Worm (Caenorhabditis elegans) whole organism, L1 larva: Measurements from ENCODE around the gene F09F7.6.

Experiments
- C04F5.9 ChIP-seq: sonication (generic microtip); optimal IDR thresholded peaks from 2 replicates; lab custom pipeline; 2016; ENCODE audit warnings: missing genetic modification characterization, missing compliant biosample characterization
- C16A3.4 ChIP-seq: fragments of 150-350 bp; optimal IDR thresholded peaks from 2 replicates; lab custom pipeline; 2014; ENCODE audit warnings: missing biosample characterization, missing genetic modification characterization
- F16B12.6 ChIP-seq: fragments of 150-350 bp; optimal IDR thresholded peaks from 2 replicates; lab custom pipeline; 2014; ENCODE audit warnings: missing biosample characterization, missing genetic modification characterization
- aha-1 ChIP-seq: fragments of 150-350 bp; optimal IDR thresholded peaks from 2 replicates; lab custom pipeline; 2014; ENCODE audit warnings: missing biosample characterization, missing genetic modification characterization
- alr-1 ChIP-seq: fragments of 200-800 bp; sonication (Bioruptor generic); optimal IDR thresholded peaks from 2 replicates; lab custom pipeline; 2018; ENCODE audit warnings: borderline replicate concordance, mild to moderate bottlenecking, missing genetic modification characterization, missing compliant biosample characterization
- ceh-90 ChIP-seq: sonication (generic microtip); optimal IDR thresholded peaks from 2 replicates; lab custom pipeline; 2016; ENCODE audit warnings: missing genetic modification characterization, missing compliant biosample characterization
- ces-1 ChIP-seq: fragments of 150-350 bp; optimal IDR thresholded peaks from 2 replicates; lab custom pipeline; 2014; ENCODE audit warnings: missing biosample characterization, missing genetic modification reagents, missing genetic modification characterization
- dpl-1 ChIP-seq, 3 experiments: fragments of 150-350 bp in 2 of 3; sonication (generic microtip) in 1 of 3; optimal IDR thresholded peaks; 2 replicates each; lab custom pipeline; 2014 to 2017; ENCODE audit warnings: missing biosample characterization in 3 of 3, missing genetic modification characterization in 3 of 3, missing genetic modification reagents in 3 of 3
- dsc-1 ChIP-seq: sonication (generic microtip); optimal IDR thresholded peaks from 2 replicates; lab custom pipeline; 2016; ENCODE audit warnings: mild to moderate bottlenecking, missing genetic modification characterization, missing compliant biosample characterization
- efl-1 ChIP-seq, 4 experiments: fragments of 150-350 bp; optimal IDR thresholded peaks in 3 of 4; peaks in 1 of 4; 1 replicate in 1 of 4; 2 replicates in 3 of 4; lab custom pipeline; 2014; ENCODE audit warnings: missing biosample characterization in 2 of 4, missing genetic modification characterization in 2 of 4, missing genetic modification reagents in 2 of 4
- egl-13 ChIP-seq: sonication (generic microtip); optimal IDR thresholded peaks from 2 replicates; lab custom pipeline; 2016; ENCODE audit warnings: missing genotype, missing genetic modification reagents, missing genetic modification characterization, missing compliant biosample characterization
- elt-3 ChIP-seq, 6 experiments: fragments of 150-350 bp in 1 of 6; sonication (generic microtip); optimal IDR thresholded peaks; 2 replicates each; lab custom pipeline; 2017 to 2018; ENCODE audit warnings: missing biosample characterization in 6 of 6, missing genetic modification characterization in 6 of 6, inconsistent platforms in 1 of 6
- ets-5 ChIP-seq: fragments of 200-800 bp; sonication (Bioruptor generic); IDR thresholded peaks from 2 replicates; pipeline ENCODE4 v1.3.6; 2022; ENCODE audit warnings: missing genetic modification characterization, missing compliant biosample characterization
- fkh-10 ChIP-seq: sonication (generic microtip); optimal IDR thresholded peaks from 2 replicates; lab custom pipeline; 2017; ENCODE audit warnings: missing biosample characterization, missing genetic modification reagents, missing genetic modification characterization
- fkh-4 ChIP-seq: sonication (generic microtip); optimal IDR thresholded peaks from 2 replicates; lab custom pipeline; 2016; ENCODE audit warnings: missing compliant biosample characterization, missing genetic modification characterization, borderline replicate concordance
- fkh-8 ChIP-seq: sonication (generic microtip); optimal IDR thresholded peaks from 2 replicates; lab custom pipeline; 2016; ENCODE audit warnings: mild to moderate bottlenecking, missing genetic modification characterization, missing compliant biosample characterization
- fos-1 ChIP-seq: fragments of 150-350 bp; optimal IDR thresholded peaks from 2 replicates; lab custom pipeline; 2014; ENCODE audit warnings: missing biosample characterization, missing genetic modification characterization
- hlh-17 ChIP-seq: fragments of 200-800 bp; sonication (Bioruptor generic); optimal IDR thresholded peaks from 2 replicates; lab custom pipeline; 2018; ENCODE audit warnings: missing genetic modification characterization, mild to moderate bottlenecking, missing compliant biosample characterization, moderate library complexity, borderline replicate concordance
- hlh-4 ChIP-seq: sonication (generic microtip); optimal IDR thresholded peaks from 2 replicates; lab custom pipeline; 2016; ENCODE audit warnings: mild to moderate bottlenecking, missing genetic modification characterization, missing compliant biosample characterization
- hpl-2 ChIP-seq: fragments of 150-350 bp; optimal IDR thresholded peaks from 2 replicates; lab custom pipeline; 2014; ENCODE audit warnings: missing biosample characterization, missing genetic modification reagents, missing genetic modification characterization
- jun-1 ChIP-seq: fragments of 150-350 bp; optimal IDR thresholded peaks from 2 replicates; lab custom pipeline; 2014; ENCODE audit warnings: missing biosample characterization, missing genetic modification reagents, missing genetic modification characterization
- lin-14 ChIP-seq: fragments of 200-800 bp; sonication (Bioruptor generic); optimal IDR thresholded peaks from 2 replicates; lab custom pipeline; 2018; ENCODE audit warnings: mild to moderate bottlenecking, missing genetic modification characterization, moderate library complexity, missing compliant biosample characterization
- lin-15B ChIP-seq: fragments of 150-350 bp; sonication (generic microtip); optimal IDR thresholded peaks from 3 replicates; lab custom pipeline; 2014; ENCODE audit warnings: missing biosample characterization, missing genetic modification characterization
- lin-35 ChIP-seq, 2 experiments: fragments of 150-350 bp; optimal IDR thresholded peaks; 2 replicates each; lab custom pipeline; 2014; ENCODE audit warnings: missing biosample characterization in 2 of 2, missing genetic modification characterization in 2 of 2, missing genetic modification reagents in 2 of 2
- lin-39 ChIP-seq: fragments of 150-350 bp; optimal IDR thresholded peaks from 2 replicates; lab custom pipeline; 2014; ENCODE audit warnings: missing biosample characterization, missing genetic modification reagents, missing genetic modification characterization
- lsy-2 ChIP-seq, 2 experiments: fragments of 150-350 bp; optimal IDR thresholded peaks; 2 replicates each; lab custom pipeline; 2014; ENCODE audit warnings: missing biosample characterization in 2 of 2, missing genetic modification characterization in 2 of 2
- mdl-1 ChIP-seq, 2 experiments: fragments of 150-350 bp; optimal IDR thresholded peaks; 2 replicates each; lab custom pipeline; 2014 to 2017; ENCODE audit warnings: missing biosample characterization in 2 of 2, missing genetic modification characterization in 2 of 2, inconsistent platforms in 1 of 2
- mep-1 ChIP-seq: fragments of 150-350 bp; optimal IDR thresholded peaks from 2 replicates; lab custom pipeline; 2014; ENCODE audit warnings: missing biosample characterization, missing genetic modification characterization
- nhr-12 ChIP-seq: sonication (generic microtip); optimal IDR thresholded peaks from 2 replicates; lab custom pipeline; 2017; ENCODE audit warnings: missing biosample characterization, missing genetic modification characterization
- nhr-20 ChIP-seq: sonication (generic microtip); optimal IDR thresholded peaks from 2 replicates; lab custom pipeline; 2016; ENCODE audit warnings: mild to moderate bottlenecking, missing genetic modification characterization, missing compliant biosample characterization
- nhr-237 ChIP-seq: fragments of 150-350 bp; optimal IDR thresholded peaks from 2 replicates; lab custom pipeline; 2014; ENCODE audit warnings: missing biosample characterization, missing genetic modification characterization
- nhr-47 ChIP-seq: sonication (generic microtip); optimal IDR thresholded peaks from 2 replicates; lab custom pipeline; 2016; ENCODE audit warnings: mild to moderate bottlenecking, missing genetic modification characterization, moderate library complexity, missing compliant biosample characterization
- nhr-71 ChIP-seq: sonication (generic microtip); optimal IDR thresholded peaks from 2 replicates; lab custom pipeline; 2016; ENCODE audit warnings: mild to moderate bottlenecking, missing genetic modification characterization, moderate library complexity, missing compliant biosample characterization
- nhr-76 ChIP-seq: sonication (generic microtip); optimal IDR thresholded peaks from 2 replicates; lab custom pipeline; 2017; ENCODE audit warnings: missing biosample characterization, missing genetic modification characterization
- nhr-77 ChIP-seq: fragments of 150-350 bp; optimal IDR thresholded peaks from 2 replicates; lab custom pipeline; 2014; ENCODE audit warnings: missing biosample characterization, missing genetic modification characterization
- nhr-84 ChIP-seq: sonication (generic microtip); optimal IDR thresholded peaks from 2 replicates; lab custom pipeline; 2017; ENCODE audit warnings: missing biosample characterization, missing genetic modification characterization
- nhr-90 ChIP-seq: sonication (generic microtip); optimal IDR thresholded peaks from 2 replicates; lab custom pipeline; 2016; ENCODE audit warnings: mild to moderate bottlenecking, missing genetic modification characterization, missing compliant biosample characterization; ENCODE audit not compliant: poor library complexity
- pag-3 ChIP-seq: sonication (generic microtip); optimal IDR thresholded peaks from 2 replicates; lab custom pipeline; 2017; ENCODE audit warnings: missing genetic modification characterization, mild to moderate bottlenecking, missing compliant biosample characterization, antibody characterized with exemption, borderline replicate concordance; ENCODE audit not compliant: insufficient read depth
- pqm-1 ChIP-seq: sonication (generic microtip); optimal IDR thresholded peaks from 3 replicates; lab custom pipeline; 2017; ENCODE audit warnings: missing biosample characterization, missing genetic modification characterization
- rnt-1 ChIP-seq: sonication (generic microtip); optimal IDR thresholded peaks from 2 replicates; lab custom pipeline; 2016; ENCODE audit warnings: mild to moderate bottlenecking, missing genetic modification characterization, moderate library complexity, missing compliant biosample characterization
- sox-4 ChIP-seq: sonication (generic microtip); optimal IDR thresholded peaks from 2 replicates; lab custom pipeline; 2016; ENCODE audit warnings: missing genetic modification characterization, missing compliant biosample characterization
- sptf-1 ChIP-seq: fragments of 150-350 bp; optimal IDR thresholded peaks from 2 replicates; lab custom pipeline; 2014; ENCODE audit warnings: missing biosample characterization, missing genetic modification characterization
- sup-37 ChIP-seq: fragments of 200-800 bp; sonication (Bioruptor generic); optimal IDR thresholded peaks from 2 replicates; lab custom pipeline; 2018; ENCODE audit warnings: mild to moderate bottlenecking, missing genetic modification characterization, missing compliant biosample characterization
- swsn-7 ChIP-seq: sonication (generic microtip); optimal IDR thresholded peaks from 2 replicates; lab custom pipeline; 2016; ENCODE audit warnings: missing genetic modification characterization, missing compliant biosample characterization
- tbx-2 ChIP-seq: sonication (generic microtip); optimal IDR thresholded peaks from 2 replicates; lab custom pipeline; 2016; ENCODE audit warnings: missing genetic modification characterization, missing compliant biosample characterization
- tlp-1 ChIP-seq: fragments of 150-350 bp; optimal IDR thresholded peaks from 2 replicates; lab custom pipeline; 2014; ENCODE audit warnings: missing biosample characterization, missing genetic modification characterization
- unc-130 ChIP-seq: fragments of 150-350 bp; optimal IDR thresholded peaks from 2 replicates; lab custom pipeline; 2017; ENCODE audit warnings: missing biosample characterization, missing genetic modification characterization, inconsistent platforms
- unc-62 ChIP-seq: fragments of 150-350 bp; optimal IDR thresholded peaks from 2 replicates; lab custom pipeline; 2014; ENCODE audit warnings: missing biosample characterization, missing genetic modification reagents, missing genetic modification characterization
- unc-98 ChIP-seq: fragments of 200-800 bp; sonication (Bioruptor generic); IDR thresholded peaks from 2 replicates; pipeline ENCODE4 v1.3.6; 2022; ENCODE audit warnings: missing genetic modification characterization, missing compliant biosample characterization
- xbp-1 ChIP-seq: sonication (generic microtip); optimal IDR thresholded peaks from 2 replicates; lab custom pipeline; 2016; ENCODE audit warnings: missing genetic modification characterization, missing compliant biosample characterization
- zip-4 ChIP-seq: fragments of 200-800 bp; sonication (Bioruptor generic); optimal IDR thresholded peaks from 2 replicates; lab custom pipeline; 2018; ENCODE audit warnings: mild to moderate bottlenecking, missing genetic modification characterization, moderate library complexity, missing compliant biosample characterization

Gene F09F7.6

ce11 chrIII:5554884-5555500 is 3.1 kb upstream of the F09F7.6 start, which contains the start of the genes nmad-1 and hach-1 (continued):
- no peak for TF ChIP-seq nhr-12
- peak; percentile 32 for TF ChIP-seq lin-15B (tag; lab: Kevin White, UChicago)
- TF ChIP-seq nhr-71 (tag; lab: Kevin White, UChicago), result peak; percentile 87
- peak; percentile 83 for TF ChIP-seq rnt-1
- peak; percentile 78 for TF ChIP-seq nhr-90 (tag; lab: Kevin White, UChicago)
- no peak for TF ChIP-seq fos-1 (tag; lab: Kevin White, UChicago)
- no peak for TF ChIP-seq ets-5 (GFP tag; lab: Robert Waterston, UW)
- TF ChIP-seq hlh-4 (tag; lab: Kevin White, UChicago), result no peak
- no peak for TF ChIP-seq tlp-1
- peak; percentile 50 to 67 (median 58) for TF ChIP-seq dpl-1 (GFP tag; optimal IDR thresholded peaks at IDR 0.05; lab: Kevin White, UChicago)
- no peak for TF ChIP-seq unc-62 (GFP tag; lab: Kevin White, UChicago)
- TF ChIP-seq jun-1, result no peak
- peak; percentile 77 for TF ChIP-seq C16A3.4 (tag; lab: Kevin White, UChicago)
- peak; percentile 44 to 64 for TF ChIP-seq lin-35 (GFP tag; optimal IDR thresholded peaks at IDR 0.05; lab: Kevin White, UChicago)
- no peak for TF ChIP-seq nhr-84 (tag; lab: Kevin White, UChicago)
- TF ChIP-seq ces-1, result no peak
- TF ChIP-seq lin-14 (GFP tag; lab: Kevin White, UChicago), result peak; percentile 81
- peak; percentile 90 for TF ChIP-seq nhr-20 (tag; lab: Kevin White, UChicago)
- peak; percentile 84 for TF ChIP-seq swsn-7
- peak; percentile 72 for TF ChIP-seq unc-130 (tag; lab: Kevin White, UChicago)
- peak; percentile 24 for TF ChIP-seq F16B12.6
- TF ChIP-seq fkh-4 (tag; lab: Kevin White, UChicago), result peak; percentile 17
- TF ChIP-seq mdl-1 (tag; optimal IDR thresholded peaks at IDR 0.05; lab: Kevin White, UChicago), result peak in 1 of 2 experiments; percentile 43
- TF ChIP-seq nhr-47, result peak; percentile 80
- TF ChIP-seq dsc-1 (tag; lab: Kevin White, UChicago), result peak; percentile 90
- TF ChIP-seq sptf-1 (tag; lab: Kevin White, UChicago), result no peak
- TF ChIP-seq alr-1 (tag; lab: Kevin White, UChicago), result no peak
- TF ChIP-seq efl-1 (optimal IDR thresholded peaks at IDR 0.05; lab: Kevin White, UChicago), result peak; percentile 56 to 74
- TF ChIP-seq efl-1 (GFP tag; optimal IDR thresholded peaks at IDR 0.05 in 1 of 2; lab: Kevin White, UChicago), result peak; percentile 46 to 97
- peak in 1 of 6 experiments; percentile 61 for TF ChIP-seq elt-3 (tag; optimal IDR thresholded peaks at IDR 0.05; lab: Kevin White, UChicago)
- no peak for TF ChIP-seq aha-1 (tag; lab: Kevin White, UChicago)
- no peak for TF ChIP-seq pag-3 (tag; lab: Kevin White, UChicago)
- TF ChIP-seq mep-1, result peak; percentile 75
- TF ChIP-seq fkh-8 (tag; lab: Kevin White, UChicago), result peak; percentile 23
- no peak for TF ChIP-seq sup-37 (GFP tag; lab: Kevin White, UChicago)
- peak; percentile 72 for TF ChIP-seq tbx-2 (tag; lab: Kevin White, UChicago)
- no peak for TF ChIP-seq fkh-10
- TF ChIP-seq unc-98 (GFP tag; lab: Robert Waterston, UW), result no peak
- peak; percentile 82 for TF ChIP-seq xbp-1 (tag; lab: Kevin White, UChicago)
- no peak for TF ChIP-seq pqm-1 (tag; lab: Kevin White, UChicago)
- peak; percentile 59 for TF ChIP-seq sox-4 (tag; lab: Kevin White, UChicago)
- no peak for TF ChIP-seq ceh-90 (tag; lab: Kevin White, UChicago)
- peak; percentile 27 for TF ChIP-seq C04F5.9
- TF ChIP-seq hlh-17, result no peak
- TF ChIP-seq egl-13 (tag; lab: Kevin White, UChicago), result peak; percentile 70
- peak; percentile 69 to 73 for TF ChIP-seq lsy-2 (tag; optimal IDR thresholded peaks at IDR 0.05; lab: Kevin White, UChicago)
- TF ChIP-seq hpl-2 (GFP tag; lab: Kevin White, UChicago), result no peak
- TF ChIP-seq nhr-237 (tag; lab: Kevin White, UChicago), result no peak
- no peak for TF ChIP-seq nhr-76 (tag; lab: Kevin White, UChicago)
- no peak for TF ChIP-seq nhr-77 (tag; lab: Kevin White, UChicago)
- peak; percentile 69 for TF ChIP-seq lin-39 (tag; lab: Kevin White, UChicago)
- TF ChIP-seq zip-4, result peak; percentile 58
